Fruit fly (Drosophila melanogaster) whole organism, embryonic: ENCODE measurements around the gene CG5966.

Source experiments
- Antp ChIP-seq: fragments of 200-800 bp; sonication (Bioruptor generic); optimal IDR thresholded peaks from 3 replicates; lab custom pipeline; 2016; ENCODE audit warnings: missing biosample characterization, missing genetic modification characterization
- Blimp-1 ChIP-seq: fragments of 200-800 bp; sonication (Bioruptor generic); optimal IDR thresholded peaks from 3 replicates; lab custom pipeline; 2018; ENCODE audit warnings: missing biosample characterization, missing genetic modification characterization, mild to moderate bottlenecking, moderate library complexity, missing genetic modification reagents
- CG10267 ChIP-seq: fragments of 200-800 bp; sonication (Bioruptor generic); optimal IDR thresholded peaks from 2 replicates; lab custom pipeline; 2018; ENCODE audit warnings: missing biosample characterization, mild to moderate bottlenecking, missing genetic modification characterization, moderate library complexity
- CG10979 ChIP-seq: fragments of 200-800 bp; sonication (Bioruptor generic); optimal IDR thresholded peaks from 2 replicates; lab custom pipeline; 2018; ENCODE audit warnings: missing biosample characterization, mild to moderate bottlenecking, missing genetic modification characterization, moderate library complexity
- CG11560 ChIP-seq: fragments of 200-800 bp; sonication (Bioruptor generic); IDR thresholded peaks from 3 replicates; pipeline ENCODE4 v1.3.6; 2022; ENCODE audit warnings: missing biosample characterization, missing genetic modification characterization
- CG17328 ChIP-seq: fragments of 200-800 bp; sonication (Bioruptor generic); IDR thresholded peaks from 2 replicates; pipeline ENCODE4 v1.3.6; 2022; ENCODE audit warnings: missing biosample characterization, missing genetic modification characterization
- CG17612 ChIP-seq: fragments of 200-800 bp; sonication (Bioruptor generic); IDR thresholded peaks from 2 replicates; pipeline ENCODE4 v1.3.6; 2022; ENCODE audit warnings: missing biosample characterization, missing genetic modification characterization
- CG17829 ChIP-seq: fragments of 200-800 bp; optimal IDR thresholded peaks from 2 replicates; lab custom pipeline; 2019; ENCODE audit warnings: missing biosample characterization, mild to moderate bottlenecking, missing genetic modification characterization, moderate library complexity
- CG2120 ChIP-seq: fragments of 200-800 bp; sonication (Bioruptor generic); optimal IDR thresholded peaks from 3 replicates; lab custom pipeline; 2016; ENCODE audit warnings: missing biosample characterization, missing genetic modification characterization
- CG2712 ChIP-seq: fragments of 200-800 bp; optimal IDR thresholded peaks from 3 replicates; lab custom pipeline; 2019; ENCODE audit warnings: missing biosample characterization, mild to moderate bottlenecking, missing genetic modification characterization, moderate library complexity
- CG33557 ChIP-seq: fragments of 200-800 bp; sonication (Bioruptor generic); optimal IDR thresholded peaks from 2 replicates; lab custom pipeline; 2019; ENCODE audit warnings: missing biosample characterization, mild to moderate bottlenecking, missing genetic modification characterization, moderate library complexity
- CG3995 ChIP-seq: fragments of 200-800 bp; sonication (Bioruptor generic); optimal IDR thresholded peaks from 3 replicates; lab custom pipeline; 2016; ENCODE audit warnings: missing biosample characterization, missing genetic modification characterization
- CG42726 ChIP-seq: fragments of 200-800 bp; sonication (Bioruptor generic); IDR thresholded peaks from 2 replicates; pipeline ENCODE4 v1.3.6; 2022; ENCODE audit warnings: missing biosample characterization, missing genetic modification characterization; ENCODE audit not compliant: partially characterized antibody
- CG4617 ChIP-seq: fragments of 200-800 bp; sonication (Bioruptor generic); optimal IDR thresholded peaks from 3 replicates; lab custom pipeline; 2016; ENCODE audit warnings: missing biosample characterization, missing genetic modification characterization, borderline replicate concordance
- CG8290 ChIP-seq, 3 experiments: fragments of 200-800 bp; sonication (Bioruptor generic); optimal IDR thresholded peaks; 2 replicates each; lab custom pipeline; 2016 to 2019; ENCODE audit warnings: missing biosample characterization in 3 of 3, missing genetic modification characterization in 3 of 3, mild to moderate bottlenecking in 2 of 3, moderate library complexity in 1 of 3
- CG8924 ChIP-seq: fragments of 200-800 bp; optimal IDR thresholded peaks from 3 replicates; lab custom pipeline; 2019; ENCODE audit warnings: missing biosample characterization, mild to moderate bottlenecking, missing genetic modification characterization, moderate library complexity
- CG9797 ChIP-seq: fragments of 200-800 bp; sonication (Bioruptor generic); optimal IDR thresholded peaks from 3 replicates; lab custom pipeline; 2018; ENCODE audit warnings: missing biosample characterization, mild to moderate bottlenecking, missing genetic modification characterization
- Dek ChIP-seq: fragments of 200-800 bp; sonication (Bioruptor generic); optimal IDR thresholded peaks from 3 replicates; lab custom pipeline; 2019; ENCODE audit warnings: missing biosample characterization, mild to moderate bottlenecking, missing genetic modification characterization, moderate library complexity
- Doc3 ChIP-seq: fragments of 200-800 bp; sonication (Bioruptor generic); IDR thresholded peaks from 3 replicates; pipeline ENCODE4 v1.3.6; 2022; ENCODE audit warnings: missing biosample characterization, missing genetic modification characterization; ENCODE audit not compliant: partially characterized antibody
- Ets65A ChIP-seq: fragments of 200-800 bp; sonication (Bioruptor generic); peaks from one replicate; lab custom pipeline; 2016; ENCODE audit warnings: missing biosample characterization, missing genetic modification characterization
- Hr3 ChIP-seq: fragments of 200-800 bp; sonication (Bioruptor generic); optimal IDR thresholded peaks from 3 replicates; lab custom pipeline; 2016; ENCODE audit warnings: missing biosample characterization, missing genetic modification characterization
- Hr78 ChIP-seq, 2 experiments: fragments of 200-800 bp in 1 of 2; fragments of >200 bp in 1 of 2; sonication (Bioruptor generic) in 1 of 2; optimal IDR thresholded peaks; 2 replicates each; lab custom pipeline; 2017 to 2019; ENCODE audit warnings: missing biosample characterization in 2 of 2, missing genetic modification characterization in 2 of 2, mild to moderate bottlenecking in 1 of 2, moderate library complexity in 1 of 2
- Lhr ChIP-seq: fragments of 200-800 bp; sonication (Bioruptor generic); optimal IDR thresholded peaks from 3 replicates; lab custom pipeline; 2017; ENCODE audit warnings: mild to moderate bottlenecking, missing biosample characterization, missing genetic modification reagents, missing genetic modification characterization
- MBD-R2 ChIP-seq: fragments of 200-800 bp; sonication (Bioruptor generic); IDR thresholded peaks from 2 replicates; pipeline ENCODE4 v1.3.6; 2022; ENCODE audit warnings: missing biosample characterization, missing genetic modification characterization
- MESR4 ChIP-seq: fragments of 200-800 bp; sonication (Bioruptor generic); optimal IDR thresholded peaks from 2 replicates; lab custom pipeline; 2018; ENCODE audit warnings: missing biosample characterization, mild to moderate bottlenecking, missing genetic modification characterization, moderate library complexity
- Mrtf ChIP-seq: fragments of 200-800 bp; sonication (Bioruptor generic); IDR thresholded peaks from 3 replicates; pipeline ENCODE4 v1.3.6; 2022; ENCODE audit warnings: missing biosample characterization, missing genetic modification characterization
- NC2β ChIP-seq: fragments of 200-800 bp; sonication (Bioruptor generic); optimal IDR thresholded peaks from 2 replicates; lab custom pipeline; 2016; ENCODE audit warnings: missing biosample characterization, missing genetic modification characterization
- Opbp ChIP-seq: fragments of 200-800 bp; sonication (Bioruptor generic); IDR thresholded peaks from 3 replicates; pipeline ENCODE4 v1.3.6; 2022; ENCODE audit warnings: missing biosample characterization, missing genetic modification characterization; ENCODE audit not compliant: partially characterized antibody
- Poxn ChIP-seq: fragments of 200-800 bp; sonication (Bioruptor generic); IDR thresholded peaks from 2 replicates; pipeline ENCODE4 v1.3.6; 2022; ENCODE audit warnings: missing biosample characterization, missing genetic modification characterization
- Rfx ChIP-seq: fragments of 200-800 bp; sonication (Bioruptor generic); IDR thresholded peaks from 2 replicates; pipeline ENCODE4 v1.3.6; 2022; ENCODE audit warnings: missing biosample characterization, missing genetic modification characterization
- Sry-δ ChIP-seq: fragments of 200-800 bp; sonication (Bioruptor generic); optimal IDR thresholded peaks from 2 replicates; lab custom pipeline; 2016; ENCODE audit warnings: missing biosample characterization, missing genetic modification characterization
- bsh ChIP-seq, 2 experiments: fragments of 200-800 bp; sonication (Bioruptor generic); optimal IDR thresholded peaks; 2 replicates each; lab custom pipeline; 2017 to 2018; ENCODE audit warnings: mild to moderate bottlenecking in 2 of 2, missing biosample characterization in 2 of 2, missing genetic modification characterization in 2 of 2, moderate library complexity in 1 of 2
- cas ChIP-seq: fragments of 200-800 bp; sonication (Bioruptor generic); IDR thresholded peaks from 2 replicates; pipeline ENCODE4 v1.3.6; 2022; ENCODE audit warnings: missing biosample characterization, missing genetic modification characterization
- chinmo ChIP-seq: fragments of 200-800 bp; sonication (Bioruptor generic); IDR thresholded peaks from 4 replicates; pipeline ENCODE4 v1.3.6; 2022; ENCODE audit warnings: missing biosample characterization, missing genetic modification characterization; ENCODE audit not compliant: partially characterized antibody
- crol ChIP-seq: fragments of 200-800 bp; sonication (Bioruptor generic); IDR thresholded peaks from 2 replicates; pipeline ENCODE4 v1.3.6; 2022; ENCODE audit warnings: missing biosample characterization, missing genetic modification characterization
- dimm ChIP-seq: fragments of 200-800 bp; sonication (Bioruptor generic); IDR thresholded peaks from 2 replicates; pipeline ENCODE4 v1.3.6; 2022; ENCODE audit warnings: missing biosample characterization, missing genetic modification characterization
- dmrt11E ChIP-seq: fragments of 200-800 bp; sonication (Bioruptor generic); optimal IDR thresholded peaks from 3 replicates; lab custom pipeline; 2018; ENCODE audit warnings: missing biosample characterization, mild to moderate bottlenecking, missing genetic modification characterization, moderate library complexity
- gfzf ChIP-seq: fragments of 200-800 bp; sonication (Bioruptor generic); optimal IDR thresholded peaks from 2 replicates; lab custom pipeline; 2016; ENCODE audit warnings: missing biosample characterization, mild to moderate bottlenecking, missing genetic modification characterization, moderate library complexity
- grn ChIP-seq: fragments of 200-800 bp; sonication (Bioruptor generic); optimal IDR thresholded peaks from 3 replicates; lab custom pipeline; 2017; ENCODE audit warnings: missing biosample characterization, missing genetic modification characterization
- nerfin-1 ChIP-seq: fragments of 200-800 bp; sonication (Bioruptor generic); optimal IDR thresholded peaks from 3 replicates; lab custom pipeline; 2019; ENCODE audit warnings: missing biosample characterization, mild to moderate bottlenecking, missing genetic modification characterization, moderate library complexity
- otp ChIP-seq: fragments of 200-800 bp; sonication (Bioruptor generic); IDR thresholded peaks from 3 replicates; pipeline ENCODE4, ENCODE4 v1.3.6; 2022; ENCODE audit warnings: missing biosample characterization, missing genetic modification characterization
- row ChIP-seq: fragments of 200-800 bp; sonication (Bioruptor generic); IDR thresholded peaks from 3 replicates; pipeline ENCODE4 v1.3.6; 2022; ENCODE audit warnings: missing biosample characterization, missing genetic modification characterization
- sc ChIP-seq, 3 experiments: fragments of >200 bp in 2 of 3; fragments of 200-800 bp in 1 of 3; sonication (Bioruptor generic) in 1 of 3; optimal IDR thresholded peaks; 2 replicates in 2 of 3; 3 replicates in 1 of 3; lab custom pipeline; 2017; ENCODE audit warnings: mild to moderate bottlenecking in 1 of 3, missing biosample characterization in 1 of 3, missing genetic modification characterization in 1 of 3, missing genetic modification reagents in 1 of 3
- slp2 ChIP-seq: fragments of 200-800 bp; sonication (Bioruptor generic); optimal IDR thresholded peaks from 2 replicates; lab custom pipeline; 2016; ENCODE audit warnings: missing biosample characterization, missing genetic modification characterization
- wdn ChIP-seq: fragments of 200-800 bp; sonication (Bioruptor generic); IDR thresholded peaks from 2 replicates; pipeline ENCODE4 v1.3.6; 2022; ENCODE audit warnings: missing biosample characterization, missing genetic modification characterization
- wor ChIP-seq: fragments of 200-800 bp; sonication (Bioruptor generic); IDR thresholded peaks from 2 replicates; pipeline ENCODE4 v1.3.6; 2022; ENCODE audit warnings: missing biosample characterization, missing genetic modification characterization
- zfh1 ChIP-seq: fragments of 200-800 bp; sonication (Bioruptor generic); IDR thresholded peaks from 3 replicates; pipeline ENCODE4 v1.3.6; 2022; ENCODE audit warnings: missing biosample characterization, missing genetic modification characterization

Gene CG5966

dm6 chrX:6037180-6037946, 48.8 kb downstream of the CG5966 start, which contains the start of the genes rux and MCTS1 (continued):
- TF ChIP-seq gfzf (GFP tag; lab: Kevin White, UChicago) (peak; percentile 65), CG17829 (tag; lab: Kevin White, UChicago) (no peak), nerfin-1 (tag; lab: Kevin White, UChicago) (no peak), NC2β (peak; percentile 35), dimm (no peak), Antp (GFP tag; lab: Kevin White, UChicago) (peak; percentile 19), CG42726 (peak; percentile 90), CG10267 (tag; lab: Kevin White, UChicago) (peak; percentile 93), Dek (tag; lab: Kevin White, UChicago) (no peak), CG17328 (GFP tag; lab: Robert Waterston, UW) (0 out of 2 replicates have a peak, but pooled peaks have one; percentile 7), Rfx (GFP tag; lab: Robert Waterston, UW) (peak; percentile 56), Hr78 (GFP tag; optimal IDR thresholded peaks at IDR 0.05; lab: Kevin White, UChicago) (peak; percentile 64 to 100), Mrtf (peak; percentile 8; the same call in 1 of the 3 replicates), CG2120 (GFP tag; lab: Kevin White, UChicago) (peak; percentile 56), MESR4 (GFP tag; lab: Kevin White, UChicago) (peak; percentile 44), crol (0 out of 2 replicates have a peak, but pooled peaks have one; percentile 13), CG4617 (GFP tag; lab: Kevin White, UChicago) (peak; percentile 48), sc (optimal IDR thresholded peaks at IDR 0.05; lab: Kevin White, UChicago) (no peak), sc (GFP tag; optimal IDR thresholded peaks at IDR 0.05; lab: Kevin White, UChicago) (no peak), wdn (GFP tag; lab: Robert Waterston, UW) (no peak), bsh (GFP tag; optimal IDR thresholded peaks at IDR 0.05; lab: Kevin White, UChicago) (no peak), wor (GFP tag; lab: Robert Waterston, UW) (no peak), Doc3 (GFP tag; lab: Robert Waterston, UW) (peak; percentile 94), CG9797 (GFP tag; lab: Kevin White, UChicago) (peak; percentile 80), Poxn (GFP tag; lab: Robert Waterston, UW) (no peak), Lhr (GFP tag; lab: Kevin White, UChicago) (peak; percentile 77), CG17612 (GFP tag; lab: Robert Waterston, UW) (no peak), grn (no peak), Sry-δ (GFP tag; lab: Kevin White, UChicago) (peak; percentile 89), CG10979 (tag; lab: Kevin White, UChicago) (no peak), CG2712 (tag; lab: Kevin White, UChicago) (peak; percentile 14), Blimp-1 (GFP tag; lab: Kevin White, UChicago) (no peak), CG3995 (GFP tag; lab: Kevin White, UChicago) (peak; percentile 91), row (peak; percentile 87), CG11560 (tag; lab: Robert Waterston, UW) (0 out of 3 replicates have a peak, but pooled peaks have one; percentile 45), slp2 (peak; percentile 20), Hr3 (GFP tag; lab: Kevin White, UChicago) (peak; percentile 14), Opbp (GFP tag; lab: Robert Waterston, UW) (peak; percentile 90), chinmo (GFP tag; lab: Robert Waterston, UW) (peak; percentile 89), MBD-R2 (GFP tag; lab: Robert Waterston, UW) (peak; percentile 52; the same call in 1 of the 2 replicates), zfh1 (GFP tag; lab: Robert Waterston, UW) (no peak), otp (no peak), CG33557 (GFP tag; lab: Kevin White, UChicago) (no peak), cas (GFP tag; lab: Robert Waterston, UW) (no peak), CG8924 (tag; lab: Kevin White, UChicago) (peak; percentile 49), dmrt11E (peak; percentile 12), Ets65A (GFP tag; lab: Kevin White, UChicago) (peak; percentile 85), CG8290 (GFP tag; optimal IDR thresholded peaks at IDR 0.05; lab: Kevin White, UChicago) (peak; percentile 60), CG8290 (tag; optimal IDR thresholded peaks at IDR 0.05; lab: Kevin White, UChicago) (peak; percentile 73 to 93)
